Worm (Caenorhabditis elegans) whole organism, early embryonic: ENCODE results near the gene slc-46A.

Source experiments
- B0310.2 ChIP-seq: sonication (generic microtip); optimal IDR thresholded peaks from 2 replicates; lab custom pipeline; 2016; ENCODE audit warnings: mild to moderate bottlenecking, missing genetic modification characterization, missing compliant biosample characterization
- ama-1 ChIP-seq: fragments of 150-350 bp; optimal IDR thresholded peaks from 2 replicates; lab custom pipeline; 2014
- flt-1 ChIP-seq: fragments of 200-800 bp; sonication (Bioruptor generic); IDR thresholded peaks from 2 replicates; pipeline ENCODE4 v1.3.6; 2022; ENCODE audit warnings: missing genetic modification characterization, missing compliant biosample characterization
- hmg-4 ChIP-seq: fragments of 200-800 bp; sonication (Bioruptor generic); optimal IDR thresholded peaks from 2 replicates; lab custom pipeline; 2018; ENCODE audit warnings: mild to moderate bottlenecking, missing genetic modification characterization, missing compliant biosample characterization
- hnd-1 ChIP-seq: sonication (generic microtip); optimal IDR thresholded peaks from 2 replicates; lab custom pipeline; 2016; ENCODE audit warnings: missing genetic modification characterization, missing compliant biosample characterization
- pes-1 ChIP-seq: fragments of 200-800 bp; sonication (Bioruptor generic); IDR thresholded peaks from 2 replicates; pipeline ENCODE4 v1.3.6; 2022; ENCODE audit warnings: missing genetic modification reagents, missing genetic modification characterization, missing compliant biosample characterization
- tbx-37 ChIP-seq: fragments of 200-800 bp; sonication (Bioruptor generic); conservative IDR thresholded peaks from 2 replicates; pipeline ENCODE4 v1.3.6; 2022; ENCODE audit warnings: missing genetic modification reagents, missing genetic modification characterization, missing compliant biosample characterization

DNA sequence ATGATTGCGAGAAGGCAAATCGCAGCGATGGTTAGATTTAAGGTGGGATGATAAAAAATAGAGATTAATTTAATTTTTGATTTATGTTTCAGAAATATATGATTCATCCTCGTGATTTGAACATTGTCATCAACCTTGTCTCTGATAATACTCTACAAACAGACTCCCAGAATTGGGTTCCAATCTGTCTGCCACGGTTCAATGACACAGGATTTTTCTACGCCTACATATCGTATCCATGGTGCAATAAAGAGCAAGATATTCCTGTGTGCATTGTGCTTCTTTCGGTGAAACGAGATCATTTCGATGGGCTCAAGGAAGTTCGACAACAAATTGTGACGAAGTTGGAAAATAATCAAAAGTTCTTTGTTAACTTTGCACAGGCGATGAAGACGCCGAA is 48.8 kb downstream of the slc-46A start:
- TF ChIP-seq ama-1 (lab: Kevin White, UChicago) (no peak), hnd-1 (tag; lab: Kevin White, UChicago) (no peak), tbx-37 (GFP tag; lab: Robert Waterston, UW) (no peak), hmg-4 (GFP tag; lab: Kevin White, UChicago) (no peak), flt-1 (GFP tag; lab: Robert Waterston, UW) (no peak), B0310.2 (tag; lab: Kevin White, UChicago) (no peak), pes-1 (GFP tag; lab: Robert Waterston, UW) (no peak)
